Fruit fly (Drosophila melanogaster) ovary, adult (tissue): ENCODE results near the gene ddbt.

Experiments used
- CG17801 ChIP-seq: fragments of 200-800 bp; optimal IDR thresholded peaks from 2 replicates; lab custom pipeline; 2019; ENCODE audit warnings: missing biosample characterization, mild to moderate bottlenecking, missing genetic modification characterization, moderate library complexity; ENCODE audit not compliant: partially characterized antibody

ddbt gene

dm6 chr3L:299952-300605 is 16.8 kb upstream of the ddbt start:
- TF ChIP-seq CG17801 (GFP tag; lab: Kevin White, UChicago): no peak

dm6 chr3L:311607-312006 is 5.3 kb upstream of the ddbt start:
- peak; percentile 29 for TF ChIP-seq CG17801 (GFP tag; lab: Kevin White, UChicago)

dm6 chr3L:312323-312722 is 4.6 kb upstream of the ddbt start:
- TF ChIP-seq CG17801 (GFP tag; lab: Kevin White, UChicago): no peak

dm6 chr3L:315140-315539 is 1.7 kb upstream of the ddbt start:
- TF ChIP-seq CG17801 (GFP tag; lab: Kevin White, UChicago): no peak

- peak; percentile 70 for TF ChIP-seq CG17801 (GFP tag; lab: Kevin White, UChicago)
Observed at dm6 chr3L:319145-320009, 2.5 kb downstream of the ddbt start, which contains the start of gene fwd. Gene fwd, minus strand, starts transcription at chr3L:319884.

- no peak for TF ChIP-seq CG17801 (GFP tag; lab: Kevin White, UChicago)
Observed at dm6 chr3L:320010-320337, 3.1 kb downstream of the ddbt start.

- no peak for TF ChIP-seq CG17801 (GFP tag; lab: Kevin White, UChicago)
Observed at dm6 chr3L:320798-321197, 3.9 kb downstream of the ddbt start.

dm6 chr3L:321495-321894 is 4.6 kb downstream of the ddbt start:
- no peak for TF ChIP-seq CG17801 (GFP tag; lab: Kevin White, UChicago)

- no peak for TF ChIP-seq CG17801 (GFP tag; lab: Kevin White, UChicago)
Observed at dm6 chr3L:324486-324885, 7.6 kb downstream of the ddbt start, which contains the start of gene CG32344. Gene CG32344, minus strand, starts transcription at chr3L:324720.

dm6 chr3L:327833-328232 is 10.9 kb downstream of the ddbt start, which contains the start of the genes Atac3 and Ptpmeg:
Gene Atac3, minus strand, starts transcription at chr3L:327992.
Gene Ptpmeg, plus strand, starts transcription at chr3L:328097.
- no peak for TF ChIP-seq CG17801 (GFP tag; lab: Kevin White, UChicago)

- TF ChIP-seq CG17801 (GFP tag; lab: Kevin White, UChicago): no peak
Observed at dm6 chr3L:329153-329698, 12.3 kb downstream of the ddbt start.

- TF ChIP-seq CG17801 (GFP tag; lab: Kevin White, UChicago): no peak
Observed at dm6 chr3L:331842-332802, 15.2 kb downstream of the ddbt start, which contains the start of gene mthl9. Gene mthl9, minus strand, starts transcription at chr3L:332309.

- TF ChIP-seq CG17801 (GFP tag; lab: Kevin White, UChicago): no peak
Observed at dm6 chr3L:337148-337547, 20.3 kb downstream of the ddbt start.

- TF ChIP-seq CG17801 (GFP tag; lab: Kevin White, UChicago): no peak
Observed at dm6 chr3L:338116-338515, 21.2 kb downstream of the ddbt start.
